Fruit fly (Drosophila melanogaster): Measurements from ENCODE around the gene CG7215.

DNA sequence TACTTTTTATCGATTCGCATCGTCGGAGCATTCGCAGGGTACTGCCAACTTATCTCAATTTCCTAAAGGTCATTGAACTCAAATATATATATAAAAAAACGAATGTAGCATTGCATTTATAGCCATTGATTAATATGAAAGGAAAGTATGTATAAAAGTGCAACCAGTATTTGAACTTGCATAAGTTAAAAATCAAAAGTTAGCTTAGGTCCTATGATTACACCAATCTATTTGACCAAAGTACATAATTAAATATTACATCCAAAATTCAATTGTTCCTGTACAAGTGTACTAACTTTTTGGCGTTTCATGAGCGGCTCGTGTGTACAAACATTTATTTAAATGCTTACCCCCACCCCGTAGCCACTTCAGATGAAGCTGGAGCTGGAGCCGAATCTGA, 9.6 kb downstream of the CG7215 start:
- TF ChIP-seq CTCF (optimal IDR thresholded peaks at IDR 0.05) (no peak), CG8478 (optimal IDR thresholded peaks at IDR 0.05) (no peak)
